Fruit fly (Drosophila melanogaster) whole organism, embryonic: ENCODE results near the gene CG13690.

Experiments used
- Atf3 ChIP-seq: fragments of 200-800 bp; sonication (Bioruptor generic); optimal IDR thresholded peaks from 3 replicates; lab custom pipeline; 2016; ENCODE audit warnings: missing biosample characterization, missing genetic modification characterization
- Atf6 ChIP-seq: fragments of 200-800 bp; sonication (Bioruptor generic); IDR thresholded peaks from 2 replicates; pipeline ENCODE4 v1.3.6; 2022; ENCODE audit warnings: missing biosample characterization, missing genetic modification characterization
- CG1024 ChIP-seq: fragments of 200-800 bp; sonication (Bioruptor generic); IDR thresholded peaks from 2 replicates; pipeline ENCODE4 v1.3.6; 2022; ENCODE audit warnings: missing biosample characterization, missing genetic modification characterization
- CG10979 ChIP-seq: fragments of 200-800 bp; sonication (Bioruptor generic); optimal IDR thresholded peaks from 2 replicates; lab custom pipeline; 2018; ENCODE audit warnings: missing biosample characterization, mild to moderate bottlenecking, missing genetic modification characterization, moderate library complexity
- CG11723 ChIP-seq: fragments of 200-800 bp; sonication (Bioruptor generic); optimal IDR thresholded peaks from 2 replicates; lab custom pipeline; 2017; ENCODE audit warnings: missing biosample characterization, mild to moderate bottlenecking, missing genetic modification characterization
- CG12659 ChIP-seq: fragments of 200-800 bp; sonication (Bioruptor generic); optimal IDR thresholded peaks from 3 replicates; lab custom pipeline; 2017; ENCODE audit warnings: mild to moderate bottlenecking, missing biosample characterization, missing genetic modification reagents, missing genetic modification characterization
- CG13424 ChIP-seq: fragments of 200-800 bp; sonication (Bioruptor generic); optimal IDR thresholded peaks from 2 replicates; lab custom pipeline; 2019; ENCODE audit warnings: missing biosample characterization, mild to moderate bottlenecking, missing genetic modification characterization, moderate library complexity
- CG13775 ChIP-seq: fragments of 200-800 bp; sonication (Bioruptor generic); optimal IDR thresholded peaks from 3 replicates; lab custom pipeline; 2017; ENCODE audit warnings: missing biosample characterization, mild to moderate bottlenecking, missing genetic modification characterization
- CG2116 ChIP-seq: fragments of 200-800 bp; sonication (Bioruptor generic); optimal IDR thresholded peaks from 3 replicates; lab custom pipeline; 2018; ENCODE audit warnings: missing biosample characterization, mild to moderate bottlenecking, missing genetic modification characterization
- CG2129 ChIP-seq: fragments of 200-800 bp; sonication (Bioruptor generic); IDR thresholded peaks from 2 replicates; pipeline ENCODE4 v1.3.6; 2022; ENCODE audit warnings: missing biosample characterization, missing genetic modification characterization; ENCODE audit not compliant: partially characterized antibody
- CG32772 ChIP-seq: fragments of 200-800 bp; sonication (Bioruptor generic); IDR thresholded peaks from 2 replicates; pipeline ENCODE4 v1.3.6; 2022; ENCODE audit warnings: missing biosample characterization, missing genetic modification characterization
- CG43689 ChIP-seq: fragments of 200-800 bp; sonication (Bioruptor generic); IDR thresholded peaks from 2 replicates; pipeline ENCODE4 v1.3.6; 2022; ENCODE audit warnings: missing biosample characterization, missing genetic modification characterization
- CG4617 ChIP-seq: fragments of 200-800 bp; sonication (Bioruptor generic); optimal IDR thresholded peaks from 3 replicates; lab custom pipeline; 2016; ENCODE audit warnings: missing biosample characterization, missing genetic modification characterization, borderline replicate concordance
- CG4820 ChIP-seq: fragments of 200-800 bp; sonication (Bioruptor generic); optimal IDR thresholded peaks from 3 replicates; lab custom pipeline; 2016; ENCODE audit warnings: missing biosample characterization, missing genetic modification characterization
- CG6689 ChIP-seq: fragments of 200-800 bp; sonication (Bioruptor generic); IDR thresholded peaks from 2 replicates; pipeline ENCODE4 v1.3.6; 2022; ENCODE audit warnings: missing biosample characterization, missing genetic modification characterization
- CG6813 ChIP-seq: fragments of 200-800 bp; sonication (Bioruptor generic); optimal IDR thresholded peaks from 2 replicates; lab custom pipeline; 2017; ENCODE audit warnings: missing biosample characterization, missing genetic modification characterization, mild to moderate bottlenecking, moderate library complexity, missing genetic modification reagents
- CG7839 ChIP-seq: fragments of 200-800 bp; sonication (Bioruptor generic); optimal IDR thresholded peaks from 3 replicates; lab custom pipeline; 2018; ENCODE audit warnings: missing biosample characterization, mild to moderate bottlenecking, missing genetic modification characterization, moderate library complexity
- CG8765 ChIP-seq: fragments of 200-800 bp; sonication (Bioruptor generic); IDR thresholded peaks from 2 replicates; pipeline ENCODE4 v1.3.6; 2022; ENCODE audit warnings: missing biosample characterization, missing genetic modification characterization
- CG9727 ChIP-seq: fragments of 200-800 bp; sonication (Bioruptor generic); optimal IDR thresholded peaks from 3 replicates; lab custom pipeline; 2017; ENCODE audit warnings: missing biosample characterization, mild to moderate bottlenecking, missing genetic modification characterization
- CrebB ChIP-seq: fragments of 200-800 bp; sonication (Bioruptor generic); optimal IDR thresholded peaks from 3 replicates; lab custom pipeline; 2018; ENCODE audit warnings: missing biosample characterization, mild to moderate bottlenecking, missing genetic modification characterization
- Mad ChIP-seq: fragments of 200-800 bp; sonication (Bioruptor generic); optimal IDR thresholded peaks from 2 replicates; lab custom pipeline; 2016; ENCODE audit warnings: missing biosample characterization, missing genetic modification characterization
- Meics ChIP-seq: fragments of 200-800 bp; sonication (Bioruptor generic); optimal IDR thresholded peaks from 2 replicates; lab custom pipeline; 2017; ENCODE audit warnings: missing biosample characterization, mild to moderate bottlenecking, missing genetic modification characterization
- Myb ChIP-seq: fragments of 200-800 bp; sonication (Bioruptor generic); optimal IDR thresholded peaks from 2 replicates; lab custom pipeline; 2016; ENCODE audit warnings: missing biosample characterization, missing genetic modification characterization
- NK7.1 ChIP-seq: fragments of 200-800 bp; sonication (Bioruptor generic); optimal IDR thresholded peaks from 3 replicates; lab custom pipeline; 2016; ENCODE audit warnings: missing biosample characterization, missing genetic modification characterization
- Nf-YB ChIP-seq: fragments of 200-800 bp; sonication (Bioruptor generic); optimal IDR thresholded peaks from 3 replicates; lab custom pipeline; 2019; ENCODE audit warnings: missing biosample characterization, mild to moderate bottlenecking, missing genetic modification characterization, moderate library complexity
- Nf-YC ChIP-seq: fragments of 200-800 bp; optimal IDR thresholded peaks from 3 replicates; lab custom pipeline; 2019; ENCODE audit warnings: missing biosample characterization, mild to moderate bottlenecking, missing genetic modification characterization, moderate library complexity
- NfI ChIP-seq: fragments of 200-800 bp; sonication (Bioruptor generic); optimal IDR thresholded peaks from 3 replicates; lab custom pipeline; 2018; ENCODE audit warnings: missing biosample characterization, mild to moderate bottlenecking, missing genetic modification characterization, moderate library complexity
- amos ChIP-seq: fragments of 200-800 bp; sonication (Bioruptor generic); IDR thresholded peaks from 2 replicates; pipeline ENCODE4 v1.3.6; 2022; ENCODE audit warnings: missing biosample characterization, missing genetic modification characterization; ENCODE audit not compliant: partially characterized antibody
- bowl ChIP-seq: fragments of 200-800 bp; sonication (Bioruptor generic); IDR thresholded peaks from 2 replicates; pipeline ENCODE4 v1.3.6; 2022; ENCODE audit warnings: missing biosample characterization, missing genetic modification characterization
- br ChIP-seq: fragments of >200 bp; optimal IDR thresholded peaks from 2 replicates; lab custom pipeline; 2017
- chn ChIP-seq: fragments of 200-800 bp; sonication (Bioruptor generic); optimal IDR thresholded peaks from 2 replicates; lab custom pipeline; 2016; ENCODE audit warnings: missing biosample characterization, missing genetic modification characterization
- ci ChIP-seq: fragments of 200-800 bp; sonication (Bioruptor generic); IDR thresholded peaks from 3 replicates; pipeline ENCODE4 v1.3.6; 2022; ENCODE audit warnings: missing biosample characterization, missing genetic modification characterization
- crc ChIP-seq: fragments of 200-800 bp; sonication (Bioruptor generic); optimal IDR thresholded peaks from 2 replicates; lab custom pipeline; 2016; ENCODE audit warnings: missing biosample characterization, missing genetic modification characterization
- crol ChIP-seq: fragments of 200-800 bp; sonication (Bioruptor generic); IDR thresholded peaks from 2 replicates; pipeline ENCODE4 v1.3.6; 2022; ENCODE audit warnings: missing biosample characterization, missing genetic modification characterization
- dpn ChIP-seq, 2 experiments: fragments of 200-800 bp; sonication (Bioruptor generic); optimal IDR thresholded peaks; 3 replicates each; lab custom pipeline; 2016; ENCODE audit warnings: missing biosample characterization in 2 of 2, missing genetic modification characterization in 2 of 2
- gcm2 ChIP-seq: fragments of 200-800 bp; sonication (Bioruptor generic); optimal IDR thresholded peaks from 2 replicates; lab custom pipeline; 2016; ENCODE audit warnings: missing biosample characterization, missing genetic modification characterization
- grau ChIP-seq: fragments of 200-800 bp; optimal IDR thresholded peaks from 3 replicates; lab custom pipeline; 2019; ENCODE audit warnings: missing biosample characterization, mild to moderate bottlenecking, missing genetic modification characterization, moderate library complexity
- grn ChIP-seq: fragments of 200-800 bp; sonication (Bioruptor generic); optimal IDR thresholded peaks from 3 replicates; lab custom pipeline; 2017; ENCODE audit warnings: missing biosample characterization, missing genetic modification characterization
- jigr1 ChIP-seq: fragments of 200-800 bp; sonication (Bioruptor generic); IDR thresholded peaks from 3 replicates; pipeline ENCODE4 v1.3.6; 2022; ENCODE audit warnings: missing biosample characterization, missing genetic modification characterization
- jing ChIP-seq: fragments of 200-800 bp; sonication (Bioruptor generic); optimal IDR thresholded peaks from 2 replicates; lab custom pipeline; 2018; ENCODE audit warnings: missing biosample characterization, mild to moderate bottlenecking, missing genetic modification characterization
- klu ChIP-seq: fragments of 200-800 bp; sonication (Bioruptor generic); IDR thresholded peaks from 2 replicates; pipeline ENCODE4 v1.3.6; 2022; ENCODE audit warnings: missing biosample characterization, missing genetic modification characterization
- kni ChIP-seq: fragments of 200-800 bp; sonication (Bioruptor generic); optimal IDR thresholded peaks from 3 replicates; lab custom pipeline; 2017; ENCODE audit warnings: mild to moderate bottlenecking, missing biosample characterization, missing genetic modification reagents, missing genetic modification characterization
- mld ChIP-seq: fragments of 200-800 bp; sonication (Bioruptor generic); IDR thresholded peaks from 3 replicates; pipeline ENCODE4 v1.3.6; 2022; ENCODE audit warnings: missing biosample characterization, missing genetic modification characterization; ENCODE audit not compliant: partially characterized antibody
- onecut ChIP-seq: fragments of 200-800 bp; sonication (Bioruptor generic); IDR thresholded peaks from 2 replicates; pipeline ENCODE4 v1.3.6; 2022; ENCODE audit warnings: missing biosample characterization, missing genetic modification characterization
- org-1 ChIP-seq: fragments of 200-800 bp; sonication (Bioruptor generic); optimal IDR thresholded peaks from 2 replicates; lab custom pipeline; 2017; ENCODE audit warnings: missing biosample characterization, missing genetic modification characterization
- otp ChIP-seq: fragments of 200-800 bp; sonication (Bioruptor generic); IDR thresholded peaks from 3 replicates; pipeline ENCODE4, ENCODE4 v1.3.6; 2022; ENCODE audit warnings: missing biosample characterization, missing genetic modification characterization
- phol ChIP-seq: fragments of 200-800 bp; sonication (Bioruptor generic); optimal IDR thresholded peaks from 3 replicates; lab custom pipeline; 2018; ENCODE audit warnings: missing biosample characterization, mild to moderate bottlenecking, missing genetic modification characterization, moderate library complexity
- salm ChIP-seq: fragments of 200-800 bp; sonication (Bioruptor generic); optimal IDR thresholded peaks from 2 replicates; lab custom pipeline; 2018; ENCODE audit warnings: missing biosample characterization, mild to moderate bottlenecking, missing genetic modification characterization
- slou ChIP-seq: fragments of 200-800 bp; sonication (Bioruptor generic); optimal IDR thresholded peaks from 3 replicates; lab custom pipeline; 2016; ENCODE audit warnings: missing biosample characterization, missing genetic modification characterization
- stwl ChIP-seq: fragments of 200-800 bp; sonication (Bioruptor generic); optimal IDR thresholded peaks from 3 replicates; lab custom pipeline; 2018; ENCODE audit warnings: missing biosample characterization, mild to moderate bottlenecking, missing genetic modification characterization, moderate library complexity
- tio ChIP-seq: fragments of 200-800 bp; sonication (Bioruptor generic); optimal IDR thresholded peaks from 2 replicates; lab custom pipeline; 2017; ENCODE audit warnings: missing biosample characterization, missing genetic modification characterization, inconsistent platforms
- wor ChIP-seq: fragments of 200-800 bp; sonication (Bioruptor generic); IDR thresholded peaks from 2 replicates; pipeline ENCODE4 v1.3.6; 2022; ENCODE audit warnings: missing biosample characterization, missing genetic modification characterization
- zen ChIP-seq: fragments of 200-800 bp; sonication (Bioruptor generic); optimal IDR thresholded peaks from 3 replicates; lab custom pipeline; 2018; ENCODE audit warnings: missing biosample characterization, mild to moderate bottlenecking, missing genetic modification characterization, moderate library complexity

CG13690 gene

DNA sequence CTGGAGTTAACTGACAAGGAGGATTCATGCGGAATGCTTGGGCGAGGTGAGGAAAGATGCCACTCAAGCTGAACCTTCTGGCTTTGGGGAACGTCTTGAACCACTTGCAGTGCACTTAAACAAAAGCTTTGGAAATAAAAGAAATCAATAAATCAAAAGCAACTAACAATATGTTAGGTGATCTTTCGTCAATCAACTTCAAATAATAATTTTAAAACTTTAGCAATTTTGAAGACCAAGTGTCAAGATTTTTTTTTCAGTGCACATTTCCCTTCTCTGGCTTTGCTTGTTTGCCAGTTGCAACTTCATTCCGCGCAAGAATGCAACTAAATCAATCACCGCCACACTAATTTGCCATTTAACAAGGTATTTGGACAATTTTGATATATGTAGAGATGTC is 36.6 kb downstream of the CG13690 start (continued):
- no peak for TF ChIP-seq kni (GFP tag; lab: Kevin White, UChicago)
- TF ChIP-seq Nf-YC, result no peak
- no peak for TF ChIP-seq crol (GFP tag; lab: Robert Waterston, UW)
- no peak for TF ChIP-seq CG2116
- no peak for TF ChIP-seq NK7.1 (GFP tag; lab: Kevin White, UChicago)
- TF ChIP-seq grn (GFP tag; lab: Kevin White, UChicago), result no peak
- TF ChIP-seq chn (GFP tag; lab: Kevin White, UChicago), result no peak
- TF ChIP-seq jing, result no peak
- TF ChIP-seq jigr1 (GFP tag; lab: Robert Waterston, UW), result no peak
- TF ChIP-seq CG10979, result peak; percentile 47
- TF ChIP-seq CG11723 (GFP tag; lab: Kevin White, UChicago), result no peak
- TF ChIP-seq onecut (GFP tag; lab: Robert Waterston, UW), result no peak
- TF ChIP-seq dpn (GFP tag; optimal IDR thresholded peaks at IDR 0.05; lab: Kevin White, UChicago), result no peak
- no peak for TF ChIP-seq CG9727 (GFP tag; lab: Kevin White, UChicago)
- no peak for TF ChIP-seq CG12659
- no peak for TF ChIP-seq NfI (GFP tag; lab: Kevin White, UChicago)
- no peak for TF ChIP-seq CG2129 (GFP tag; lab: Robert Waterston, UW)
- peak; percentile 48; the same call in 1 of the 2 replicates for TF ChIP-seq CG6689 (GFP tag; lab: Robert Waterston, UW)
- TF ChIP-seq Meics (GFP tag; lab: Kevin White, UChicago), result no peak
- no peak for TF ChIP-seq ci (GFP tag; lab: Robert Waterston, UW)
- no peak for TF ChIP-seq crc
- no peak for TF ChIP-seq Mad (GFP tag; lab: Kevin White, UChicago)
- TF ChIP-seq CG13424 (tag; lab: Kevin White, UChicago), result no peak
- no peak for TF ChIP-seq CG6813 (GFP tag; lab: Kevin White, UChicago)
- no peak for TF ChIP-seq salm (tag; lab: Kevin White, UChicago)
- peak; percentile 41 for TF ChIP-seq phol (tag; lab: Kevin White, UChicago)
- TF ChIP-seq Atf6, result no peak
- TF ChIP-seq org-1 (GFP tag; lab: Kevin White, UChicago), result no peak
- TF ChIP-seq bowl (GFP tag; lab: Robert Waterston, UW), result no peak
- TF ChIP-seq CG13775 (GFP tag; lab: Kevin White, UChicago), result no peak
- no peak for TF ChIP-seq CG7839 (tag; lab: Kevin White, UChicago)
- no peak for TF ChIP-seq Atf3
- no peak for TF ChIP-seq tio (GFP tag; lab: Kevin White, UChicago)
- no peak for TF ChIP-seq Myb (GFP tag; lab: Kevin White, UChicago)
- TF ChIP-seq br, result no peak
- no peak for TF ChIP-seq mld (GFP tag; lab: Robert Waterston, UW)
- TF ChIP-seq grau (tag; lab: Kevin White, UChicago), result no peak
- TF ChIP-seq CG1024 (GFP tag; lab: Robert Waterston, UW), result no peak
- no peak for TF ChIP-seq wor (GFP tag; lab: Robert Waterston, UW)
- TF ChIP-seq CG8765 (GFP tag; lab: Robert Waterston, UW), result no peak
- no peak for TF ChIP-seq gcm2 (GFP tag; lab: Kevin White, UChicago)
- TF ChIP-seq otp (GFP tag; lab: Robert Waterston, UW), result no peak
- no peak for TF ChIP-seq Nf-YB (GFP tag; lab: Kevin White, UChicago)
- no peak for TF ChIP-seq klu (GFP tag; lab: Robert Waterston, UW)
- TF ChIP-seq CG43689 (GFP tag; lab: Robert Waterston, UW), result no peak
- TF ChIP-seq stwl (tag; lab: Kevin White, UChicago), result no peak
- TF ChIP-seq CG4617, result no peak
- no peak for TF ChIP-seq CG4820
- no peak for TF ChIP-seq amos (GFP tag; lab: Robert Waterston, UW)
- TF ChIP-seq CrebB (tag; lab: Kevin White, UChicago), result no peak
- no peak for TF ChIP-seq CG32772 (GFP tag; lab: Robert Waterston, UW)
- TF ChIP-seq slou (GFP tag; lab: Kevin White, UChicago), result no peak
- no peak for TF ChIP-seq zen (tag; lab: Kevin White, UChicago)
